Worm (Caenorhabditis elegans): ENCODE measurements around the gene R05A10.2.

DNA sequence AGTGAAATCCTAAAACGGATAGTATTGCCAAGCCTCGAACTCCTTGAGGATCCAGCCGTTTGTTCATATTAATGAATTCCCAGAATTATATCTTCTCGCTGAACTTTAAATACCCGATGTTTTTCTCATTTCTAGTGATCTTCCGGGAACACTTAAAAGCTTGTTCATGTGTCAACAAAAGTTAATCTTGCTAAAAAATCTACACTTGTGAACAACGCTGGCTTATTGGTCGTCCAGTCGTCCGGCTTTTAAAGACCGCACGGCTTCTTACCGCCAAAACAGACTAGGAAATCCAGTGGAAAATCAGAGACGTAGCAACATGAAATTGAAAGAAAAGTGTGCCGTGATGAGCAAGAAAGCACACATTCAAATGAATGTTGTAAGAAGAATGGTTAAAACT lies 23.8 kb upstream of the R05A10.2 start, which contains the start of gene oac-38:
- TF ChIP-seq nhr-28 (tag; optimal IDR thresholded peaks at IDR 0.05) (no peak), snpc-4 (tag; optimal IDR thresholded peaks at IDR 0.05) (no peak), lir-3 (tag; optimal IDR thresholded peaks at IDR 0.05) (no peak)

Data from whole organism, L4 larva.